Worm (Caenorhabditis elegans) whole organism, L3 larva: ENCODE results near the gene cka-1.
"Not testable (repeated sequence)": the region's sequence is repeated elsewhere in the genome, so short reads cannot be mapped to it uniquely, and the experiment has no call there.

Experiments
- ZK546.5 ChIP-seq: sonication (generic microtip); optimal IDR thresholded peaks from 2 replicates; lab custom pipeline; 2017; ENCODE audit warnings: missing biosample characterization, missing genetic modification characterization
- aly-2 ChIP-seq: fragments of 150-350 bp; optimal IDR thresholded peaks from 2 replicates; lab custom pipeline; 2014; ENCODE audit warnings: missing biosample characterization, missing genetic modification characterization
- ceh-28 ChIP-seq: fragments of 150-350 bp; optimal IDR thresholded peaks from 2 replicates; lab custom pipeline; 2014; ENCODE audit warnings: missing biosample characterization, missing genetic modification reagents, missing genetic modification characterization
- ceh-82 ChIP-seq: fragments of 150-350 bp; optimal IDR thresholded peaks from 2 replicates; lab custom pipeline; 2014; ENCODE audit warnings: missing biosample characterization, missing genetic modification characterization
- ceh-9 ChIP-seq: sonication (generic microtip); optimal IDR thresholded peaks from 2 replicates; lab custom pipeline; 2018; ENCODE audit warnings: missing biosample characterization, missing genetic modification characterization
- daf-12 ChIP-seq: fragments of 150-350 bp; optimal IDR thresholded peaks from 2 replicates; lab custom pipeline; 2014; ENCODE audit warnings: missing biosample characterization, missing genetic modification reagents, missing genetic modification characterization
- egl-27 ChIP-seq: sonication (generic microtip); optimal IDR thresholded peaks from 4 replicates; lab custom pipeline; 2017; ENCODE audit warnings: missing biosample characterization, missing genetic modification reagents, missing genetic modification characterization
- egl-5 ChIP-seq: fragments of 150-350 bp; optimal IDR thresholded peaks from 2 replicates; lab custom pipeline; 2017; ENCODE audit warnings: missing biosample characterization, missing genetic modification reagents, missing genetic modification characterization, inconsistent platforms
- elt-1 ChIP-seq: fragments of 150-350 bp; optimal IDR thresholded peaks from 2 replicates; lab custom pipeline; 2014; ENCODE audit warnings: missing biosample characterization, missing genetic modification characterization
- elt-2 ChIP-seq: sonication (generic microtip); optimal IDR thresholded peaks from 2 replicates; lab custom pipeline; 2016; ENCODE audit warnings: missing genetic modification reagents, mild to moderate bottlenecking, missing genetic modification characterization, missing compliant biosample characterization
- fkh-10 ChIP-seq: sonication (generic microtip); optimal IDR thresholded peaks from 2 replicates; lab custom pipeline; 2017; ENCODE audit warnings: missing biosample characterization, missing genetic modification reagents, missing genetic modification characterization
- fkh-2 ChIP-seq: fragments of 150-350 bp; optimal IDR thresholded peaks from 2 replicates; lab custom pipeline; 2014; ENCODE audit warnings: missing biosample characterization, missing genetic modification reagents, missing genetic modification characterization
- fos-1 ChIP-seq: fragments of 150-350 bp; optimal IDR thresholded peaks from 2 replicates; lab custom pipeline; 2014; ENCODE audit warnings: missing biosample characterization, missing genetic modification characterization
- hmg-11 ChIP-seq: sonication (generic microtip); optimal IDR thresholded peaks from 2 replicates; lab custom pipeline; 2016; ENCODE audit warnings: missing genetic modification characterization, missing compliant biosample characterization
- jun-1 ChIP-seq: fragments of 150-350 bp; optimal IDR thresholded peaks from 2 replicates; lab custom pipeline; 2014; ENCODE audit warnings: missing biosample characterization, missing genetic modification reagents, missing genetic modification characterization
- lin-15B ChIP-seq: fragments of 150-350 bp; optimal IDR thresholded peaks from 2 replicates; lab custom pipeline; 2014; ENCODE audit warnings: missing biosample characterization, missing genetic modification characterization
- lin-39 ChIP-seq: fragments of 150-350 bp; optimal IDR thresholded peaks from 2 replicates; lab custom pipeline; 2018; ENCODE audit warnings: missing biosample characterization, missing genetic modification reagents, missing genetic modification characterization
- lsy-12 ChIP-seq: sonication (generic microtip); optimal IDR thresholded peaks from 2 replicates; lab custom pipeline; 2016; ENCODE audit warnings: mild to moderate bottlenecking, missing genetic modification characterization, missing compliant biosample characterization
- mdl-1 ChIP-seq: fragments of 150-350 bp; optimal IDR thresholded peaks from 2 replicates; lab custom pipeline; 2014; ENCODE audit warnings: missing biosample characterization, missing genetic modification characterization
- mml-1 ChIP-seq: fragments of 150-350 bp; sonication (generic microtip); optimal IDR thresholded peaks from 3 replicates; lab custom pipeline; 2014; ENCODE audit warnings: missing biosample characterization, missing genetic modification characterization
- nfya-1 ChIP-seq: sonication (generic microtip); optimal IDR thresholded peaks from 2 replicates; lab custom pipeline; 2017; ENCODE audit warnings: missing genetic modification characterization, mild to moderate bottlenecking, missing compliant biosample characterization, antibody characterized with exemption, moderate library complexity; ENCODE audit not compliant: insufficient read depth
- nhr-12 ChIP-seq: fragments of 150-350 bp; optimal IDR thresholded peaks from 2 replicates; lab custom pipeline; 2014; ENCODE audit warnings: missing biosample characterization, missing genetic modification characterization
- nhr-23 ChIP-seq: fragments of 150-350 bp; optimal IDR thresholded peaks from 2 replicates; lab custom pipeline; 2014; ENCODE audit warnings: missing biosample characterization, missing genetic modification reagents, missing genetic modification characterization
- nhr-237 ChIP-seq: fragments of 150-350 bp; optimal IDR thresholded peaks from 2 replicates; lab custom pipeline; 2014; ENCODE audit warnings: missing biosample characterization, missing genetic modification characterization
- nhr-25 ChIP-seq: sonication (generic microtip); optimal IDR thresholded peaks from 2 replicates; lab custom pipeline; 2017; ENCODE audit warnings: missing biosample characterization, missing genetic modification characterization
- nhr-28 ChIP-seq: fragments of 150-350 bp; optimal IDR thresholded peaks from 2 replicates; lab custom pipeline; 2014; ENCODE audit warnings: missing biosample characterization, missing genetic modification characterization
- nhr-76 ChIP-seq: fragments of 150-350 bp; sonication (generic microtip); optimal IDR thresholded peaks from 5 replicates; lab custom pipeline; 2014; ENCODE audit warnings: missing biosample characterization, missing genetic modification characterization
- nhr-77 ChIP-seq: fragments of 150-350 bp; optimal IDR thresholded peaks from 2 replicates; lab custom pipeline; 2014; ENCODE audit warnings: missing biosample characterization, missing genetic modification characterization
- pqm-1 ChIP-seq: fragments of 150-350 bp; optimal IDR thresholded peaks from 2 replicates; lab custom pipeline; 2017; ENCODE audit warnings: missing biosample characterization, missing genetic modification characterization, inconsistent platforms
- sea-2 ChIP-seq: fragments of 150-350 bp; sonication (generic microtip); optimal IDR thresholded peaks from 4 replicates; lab custom pipeline; 2014; ENCODE audit warnings: missing biosample characterization, missing genetic modification reagents, missing genetic modification characterization
- skn-1 ChIP-seq: fragments of 150-350 bp; optimal IDR thresholded peaks from 2 replicates; lab custom pipeline; 2014; ENCODE audit warnings: missing biosample characterization, missing genetic modification characterization
- unc-39 ChIP-seq: sonication (generic microtip); optimal IDR thresholded peaks from 4 replicates; lab custom pipeline; 2017; ENCODE audit warnings: missing biosample characterization, missing genetic modification characterization
- zag-1 ChIP-seq: fragments of 150-350 bp; optimal IDR thresholded peaks from 2 replicates; lab custom pipeline; 2014; ENCODE audit warnings: missing biosample characterization, missing genetic modification characterization
- ztf-11 ChIP-seq: fragments of 150-350 bp; optimal IDR thresholded peaks from 2 replicates; lab custom pipeline; 2014; ENCODE audit warnings: missing biosample characterization, missing genetic modification characterization
- ztf-4 ChIP-seq: fragments of 150-350 bp; optimal IDR thresholded peaks from 2 replicates; lab custom pipeline; 2014; ENCODE audit warnings: missing biosample characterization, missing genetic modification characterization

cka-1 gene

ce11 chrIV:9740851-9741549 lies 3.6 kb upstream of the cka-1 start, which contains the start of gene gln-6:
TSS of gene gln-6 (minus strand) at chrIV:9740901.
- not testable (repeated sequence) for TF ChIP-seq ceh-82; nhr-76; nhr-28 (tag; lab: Kevin White, UChicago)

- TF ChIP-seq lin-39 (tag; lab: Kevin White, UChicago) (no peak), jun-1 (no peak), egl-27 (tag; lab: Kevin White, UChicago) (no peak), skn-1 (tag; lab: Kevin White, UChicago) (no peak), lin-15B (tag; lab: Kevin White, UChicago) (no peak), mdl-1 (no peak), elt-2 (tag; lab: Kevin White, UChicago) (no peak), unc-39 (tag; lab: Kevin White, UChicago) (no peak), ztf-11 (no peak), nhr-25 (no peak), lsy-12 (no peak), egl-5 (tag; lab: Kevin White, UChicago) (no peak), nhr-77 (tag; lab: Kevin White, UChicago) (no peak), nhr-23 (tag; lab: Kevin White, UChicago) (no peak), daf-12 (tag; lab: Kevin White, UChicago) (no peak), fos-1 (no peak), nfya-1 (no peak)
- TF ChIP-seq, all 47 proteins: peak for 0
Observed at ce11 chrIV:9739001-9739400, 1.6 kb upstream of the cka-1 start.

DNA sequence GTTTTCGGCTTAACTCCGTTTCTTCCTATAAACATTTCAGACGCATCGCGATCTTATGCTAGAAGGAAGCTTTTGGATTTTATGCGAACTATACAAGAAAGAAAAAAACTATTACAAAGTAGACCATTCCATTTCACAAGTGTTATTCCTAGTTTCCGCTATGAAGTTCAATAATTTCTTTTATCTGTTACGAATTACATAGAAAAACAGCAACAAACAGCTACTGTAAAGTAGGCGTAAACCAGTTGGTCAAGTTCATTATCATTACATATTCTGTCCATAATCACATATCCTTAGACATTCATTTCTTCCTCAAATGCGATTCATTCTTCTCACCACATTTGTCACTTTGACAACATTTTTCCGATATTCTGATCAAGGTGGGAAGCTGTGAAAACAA lies 773 bp upstream of the cka-1 start, which contains the start of gene C28D4.10:
Gene C28D4.10 (plus strand): TSS at position 301 of the 400 bp plus-strand sequence.
- TF ChIP-seq egl-27 (tag; lab: Kevin White, UChicago) (no peak), skn-1 (tag; lab: Kevin White, UChicago) (no peak), daf-12 (tag; lab: Kevin White, UChicago) (no peak), lin-15B (tag; lab: Kevin White, UChicago) (no peak), nfya-1 (no peak), elt-1 (tag; lab: Kevin White, UChicago) (no peak), lsy-12 (no peak), nhr-28 (tag; lab: Kevin White, UChicago) (no peak), fkh-10 (GFP tag; lab: Kevin White, UChicago) (no peak), nhr-237 (tag; lab: Kevin White, UChicago) (no peak), egl-5 (tag; lab: Kevin White, UChicago) (no peak), ZK546.5 (tag; lab: Kevin White, UChicago) (no peak), mml-1 (tag; lab: Kevin White, UChicago) (no peak), hmg-11 (tag; lab: Kevin White, UChicago) (no peak)
- TF ChIP-seq, all 47 proteins: peak for 0

DNA sequence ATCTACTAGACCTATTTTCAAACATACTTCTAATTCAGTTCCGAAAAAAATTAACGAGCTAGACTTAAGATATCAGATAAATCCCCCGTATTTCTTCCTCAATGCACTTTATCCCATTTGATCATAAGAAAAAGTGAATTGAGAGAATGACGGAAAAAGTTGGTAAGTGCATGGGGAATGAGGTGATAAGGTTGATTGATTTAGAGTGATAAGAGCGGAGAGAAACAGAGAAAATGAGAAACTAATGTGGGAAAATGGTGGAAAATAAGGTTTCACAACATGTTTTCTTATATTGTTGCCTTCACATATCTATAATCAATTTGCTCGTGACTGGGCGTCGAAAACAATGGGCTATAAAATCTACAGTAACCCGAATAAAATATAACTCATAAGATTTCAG lies 1.7 kb downstream of the cka-1 start:
- TF ChIP-seq elt-2 (tag; lab: Kevin White, UChicago) (peak; percentile 75), unc-39 (tag; lab: Kevin White, UChicago) (no peak), pqm-1 (tag; lab: Kevin White, UChicago) (peak; percentile 64), nfya-1 (peak; percentile 35), aly-2 (tag; lab: Kevin White, UChicago) (no peak), ceh-28 (tag; lab: Kevin White, UChicago) (peak; percentile 4), elt-1 (tag; lab: Kevin White, UChicago) (no peak)

DNA sequence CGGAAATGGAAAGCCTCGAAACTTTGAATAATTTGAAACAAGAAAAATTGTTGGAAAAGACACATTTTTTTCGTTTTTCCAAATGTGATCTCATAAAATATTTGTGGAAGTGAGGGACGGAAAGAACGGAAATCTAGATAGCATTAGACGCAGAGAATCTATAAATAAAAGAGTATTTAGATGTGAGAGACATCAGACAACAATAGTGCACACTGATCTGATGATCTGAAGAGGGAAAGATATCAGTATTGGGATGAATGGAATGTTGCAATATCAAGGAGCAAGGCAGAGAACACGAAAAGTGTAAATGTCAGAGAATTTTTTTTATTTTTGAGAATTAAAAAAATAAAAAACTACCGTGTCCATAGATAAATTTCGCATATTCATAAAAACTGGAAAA lies 2.6 kb downstream of the cka-1 start:
- TF ChIP-seq sea-2 (GFP tag; lab: Kevin White, UChicago) = no peak
- peak; percentile 16 for TF ChIP-seq pqm-1 (tag; lab: Kevin White, UChicago)
- TF ChIP-seq elt-2 (tag; lab: Kevin White, UChicago) = peak; percentile 3

- no peak for TF ChIP-seq nhr-23 (tag; lab: Kevin White, UChicago)
- TF ChIP-seq ZK546.5 (tag; lab: Kevin White, UChicago) = no peak
- TF ChIP-seq lsy-12 = no peak
- no peak for TF ChIP-seq mdl-1
- no peak for TF ChIP-seq nhr-76
- no peak for TF ChIP-seq fkh-2
- no peak for TF ChIP-seq nhr-12 (tag; lab: Kevin White, UChicago)
- no peak for TF ChIP-seq ceh-9 (tag; lab: Kevin White, UChicago)
- TF ChIP-seq nfya-1 = no peak
- no peak for TF ChIP-seq ztf-4 (tag; lab: Kevin White, UChicago)
- no peak for TF ChIP-seq sea-2 (GFP tag; lab: Kevin White, UChicago)
- no peak for TF ChIP-seq ztf-11
- TF ChIP-seq pqm-1 (tag; lab: Kevin White, UChicago) = no peak
- TF ChIP-seq zag-1 (tag; lab: Kevin White, UChicago) = no peak
- no peak for TF ChIP-seq aly-2 (tag; lab: Kevin White, UChicago)
- TF ChIP-seq, all 47 proteins: peak for 0
Observed at ce11 chrIV:9733904-9734303, 3.5 kb downstream of the cka-1 start.
